Worm (Caenorhabditis elegans) whole organism, mixed stage, embryonic: Measurements from ENCODE around the gene hpo-10.

Source experiments
- blmp-1 ChIP-seq: fragments of 150-350 bp; optimal IDR thresholded peaks from 2 replicates; lab custom pipeline; 2014; ENCODE audit warnings: missing biosample characterization, missing genetic modification characterization
- elt-1 ChIP-seq: sonication (generic microtip); optimal IDR thresholded peaks from 2 replicates; lab custom pipeline; 2017; ENCODE audit warnings: missing genetic modification characterization, mild to moderate bottlenecking, missing compliant biosample characterization, antibody characterized with exemption, moderate library complexity, borderline replicate concordance; ENCODE audit not compliant: insufficient read depth
- hlh-1 ChIP-seq: fragments of 150-350 bp; optimal IDR thresholded peaks from 2 replicates; lab custom pipeline; 2014; ENCODE audit warnings: missing biosample characterization, missing genetic modification reagents, missing genetic modification characterization
- lin-13 ChIP-seq: fragments of 150-350 bp; optimal IDR thresholded peaks from 2 replicates; lab custom pipeline; 2014; ENCODE audit warnings: missing biosample characterization, missing genetic modification characterization
- mls-2 ChIP-seq: sonication (generic microtip); optimal IDR thresholded peaks from 2 replicates; lab custom pipeline; 2016; ENCODE audit warnings: mild to moderate bottlenecking, missing genetic modification characterization, moderate library complexity, missing compliant biosample characterization
- nhr-76 ChIP-seq: sonication (generic microtip); optimal IDR thresholded peaks from 2 replicates; lab custom pipeline; 2017; ENCODE audit warnings: missing biosample characterization, missing genetic modification characterization
- snpc-4 ChIP-seq: fragments of 150-350 bp; optimal IDR thresholded peaks from 2 replicates; lab custom pipeline; 2014; ENCODE audit warnings: missing biosample characterization, missing genetic modification characterization

ce11 chrIII:5897468-5897867 lies 18.2 kb downstream of the hpo-10 start:
- TF ChIP-seq elt-1 (tag; lab: Kevin White, UChicago) (no peak), hlh-1 (no peak), mls-2 (tag; lab: Kevin White, UChicago) (no peak), blmp-1 (tag; lab: Kevin White, UChicago) (no peak), nhr-76 (tag; lab: Kevin White, UChicago) (no peak), lin-13 (tag; lab: Kevin White, UChicago) (no peak), snpc-4 (tag; lab: Kevin White, UChicago) (no peak)
